Worm (Caenorhabditis elegans) whole organism, L4/young adult: ENCODE results near the gene C04E6.12.

Source experiments
- W03F9.2 ChIP-seq: fragments of 150-350 bp; optimal IDR thresholded peaks from 2 replicates; lab custom pipeline; 2014; ENCODE audit warnings: missing biosample characterization, missing genetic modification characterization
- dao-5 ChIP-seq: sonication (generic microtip); optimal IDR thresholded peaks from 2 replicates; lab custom pipeline; 2016; ENCODE audit warnings: missing genotype, missing genetic modification characterization, moderate library complexity, missing compliant biosample characterization

DNA sequence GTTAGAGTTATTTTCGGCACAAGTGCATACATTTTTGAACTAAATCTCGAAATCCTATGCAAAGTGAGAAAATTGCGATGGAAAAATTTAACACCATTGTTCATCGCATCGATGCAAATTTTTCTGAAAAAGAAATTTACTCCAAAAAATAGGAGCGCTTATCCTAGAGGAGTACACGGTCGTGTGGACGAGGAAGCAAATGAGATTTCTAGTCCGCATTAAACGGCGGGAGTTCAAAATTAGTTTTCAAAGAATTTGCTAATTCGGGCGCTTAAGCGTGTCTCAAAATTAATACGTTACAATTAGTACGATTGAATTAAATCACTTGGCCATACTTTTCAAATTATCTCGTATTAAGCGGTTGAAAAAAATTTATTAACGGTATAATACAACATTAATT is 2.1 kb downstream of the C04E6.12 start, which contains the start of gene lrpr-1:
- TF ChIP-seq dao-5 (tag; lab: Kevin White, UChicago) (no peak), W03F9.2 (tag; lab: Kevin White, UChicago) (no peak)
